Fruit fly (Drosophila melanogaster) whole organism, embryonic: ENCODE results near the gene CG43702.
A peak's percentile ranks its signal among the peaks of the same experiment; 100 is the strongest.

Experiments used
- Ada2b ChIP-seq: fragments of 200-800 bp; sonication (Bioruptor generic); IDR thresholded peaks from 2 replicates; pipeline ENCODE4 v1.3.6; 2022; ENCODE audit warnings: missing biosample characterization, missing genetic modification characterization
- Awh ChIP-seq: fragments of 200-800 bp; sonication (Bioruptor generic); IDR thresholded peaks from 2 replicates; pipeline ENCODE4, ENCODE4 v1.3.6; 2022; ENCODE audit warnings: missing biosample characterization, missing genetic modification characterization
- BEAF-32 ChIP-seq: fragments of 200-800 bp; sonication (Bioruptor generic); optimal IDR thresholded peaks from 3 replicates; lab custom pipeline; 2017; ENCODE audit warnings: missing biosample characterization, missing genetic modification characterization, mild to moderate bottlenecking, moderate library complexity, missing genetic modification reagents
- CG10366 ChIP-seq: fragments of 200-800 bp; sonication (Bioruptor generic); IDR thresholded peaks from 2 replicates; pipeline ENCODE4 v1.3.6; 2022; ENCODE audit warnings: missing biosample characterization, missing genetic modification characterization
- CG12299 ChIP-seq: fragments of 200-800 bp; sonication (Bioruptor generic); optimal IDR thresholded peaks from 2 replicates; lab custom pipeline; 2018; ENCODE audit warnings: missing biosample characterization, mild to moderate bottlenecking, missing genetic modification characterization
- CG1529 ChIP-seq: fragments of 200-800 bp; sonication (Bioruptor generic); optimal IDR thresholded peaks from 3 replicates; lab custom pipeline; 2018; ENCODE audit warnings: missing biosample characterization, missing genetic modification characterization
- CG15601 ChIP-seq: fragments of 200-800 bp; sonication (Bioruptor generic); optimal IDR thresholded peaks from 3 replicates; lab custom pipeline; 2019; ENCODE audit warnings: missing biosample characterization, mild to moderate bottlenecking, missing genetic modification characterization, moderate library complexity
- CG18599 ChIP-seq: fragments of 200-800 bp; sonication (Bioruptor generic); optimal IDR thresholded peaks from 3 replicates; lab custom pipeline; 2017; ENCODE audit warnings: missing biosample characterization, missing genetic modification characterization, mild to moderate bottlenecking, moderate library complexity, missing genetic modification reagents
- CG2202 ChIP-seq: fragments of 200-800 bp; sonication (Bioruptor generic); optimal IDR thresholded peaks from 2 replicates; lab custom pipeline; 2018; ENCODE audit warnings: missing biosample characterization, mild to moderate bottlenecking, missing genetic modification characterization
- CG3995 ChIP-seq: fragments of 200-800 bp; sonication (Bioruptor generic); optimal IDR thresholded peaks from 3 replicates; lab custom pipeline; 2016; ENCODE audit warnings: missing biosample characterization, missing genetic modification characterization
- CG43689 ChIP-seq: fragments of 200-800 bp; sonication (Bioruptor generic); IDR thresholded peaks from 2 replicates; pipeline ENCODE4 v1.3.6; 2022; ENCODE audit warnings: missing biosample characterization, missing genetic modification characterization
- CG4617 ChIP-seq: fragments of 200-800 bp; sonication (Bioruptor generic); optimal IDR thresholded peaks from 3 replicates; lab custom pipeline; 2016; ENCODE audit warnings: missing biosample characterization, missing genetic modification characterization, borderline replicate concordance
- CG5245 ChIP-seq: fragments of 200-800 bp; sonication (Bioruptor generic); optimal IDR thresholded peaks from 3 replicates; lab custom pipeline; 2016; ENCODE audit warnings: missing biosample characterization, missing genetic modification characterization
- CG6254 ChIP-seq: fragments of 200-800 bp; sonication (Bioruptor generic); optimal IDR thresholded peaks from 3 replicates; lab custom pipeline; 2017; ENCODE audit warnings: mild to moderate bottlenecking, missing biosample characterization, missing genetic modification reagents, missing genetic modification characterization
- CG7271 ChIP-seq: fragments of 200-800 bp; sonication (Bioruptor generic); optimal IDR thresholded peaks from 2 replicates; lab custom pipeline; 2018; ENCODE audit warnings: missing biosample characterization, mild to moderate bottlenecking, missing genetic modification characterization, moderate library complexity
- CG9876 ChIP-seq: fragments of 200-800 bp; sonication (Bioruptor generic); optimal IDR thresholded peaks from 2 replicates; lab custom pipeline; 2016; ENCODE audit warnings: missing biosample characterization, missing genetic modification characterization
- CG9932 ChIP-seq: fragments of 200-800 bp; sonication (Bioruptor generic); IDR thresholded peaks from 2 replicates; pipeline ENCODE4 v1.3.6; 2022; ENCODE audit warnings: missing biosample characterization, missing genetic modification characterization
- D19B ChIP-seq: fragments of 200-800 bp; sonication (Bioruptor generic); optimal IDR thresholded peaks from 2 replicates; lab custom pipeline; 2017; ENCODE audit warnings: missing biosample characterization, mild to moderate bottlenecking, missing genetic modification characterization
- GATAe ChIP-seq: fragments of 200-800 bp; sonication (Bioruptor generic); conservative IDR thresholded peaks from 2 replicates; pipeline ENCODE4 v1.3.6; 2022; ENCODE audit warnings: missing biosample characterization, missing genetic modification characterization
- Gsc ChIP-seq: fragments of 200-800 bp; sonication (Bioruptor generic); IDR thresholded peaks from 2 replicates; pipeline ENCODE4 v1.3.6; 2022; ENCODE audit warnings: missing biosample characterization, missing genetic modification characterization
- H15 ChIP-seq: fragments of 200-800 bp; sonication (Bioruptor generic); IDR thresholded peaks from 3 replicates; pipeline ENCODE4 v1.3.6; 2022; ENCODE audit warnings: missing biosample characterization, missing genetic modification characterization
- Hsf ChIP-seq: fragments of 200-800 bp; sonication (Bioruptor generic); optimal IDR thresholded peaks from 3 replicates; lab custom pipeline; 2016; ENCODE audit warnings: missing biosample characterization, missing genetic modification characterization
- Myb ChIP-seq: fragments of 200-800 bp; sonication (Bioruptor generic); optimal IDR thresholded peaks from 2 replicates; lab custom pipeline; 2016; ENCODE audit warnings: missing biosample characterization, missing genetic modification characterization
- Neu2 ChIP-seq: fragments of 200-800 bp; sonication (Bioruptor generic); optimal IDR thresholded peaks from 3 replicates; lab custom pipeline; 2016; ENCODE audit warnings: missing biosample characterization, missing genetic modification characterization, borderline replicate concordance
- Ravus ChIP-seq: fragments of 200-800 bp; sonication (Bioruptor generic); IDR thresholded peaks from 2 replicates; pipeline ENCODE4 v1.3.6; 2022; ENCODE audit warnings: missing biosample characterization, missing genetic modification characterization
- Sin3A ChIP-seq: fragments of >200 bp; optimal IDR thresholded peaks from 2 replicates; lab custom pipeline; 2018
- Sox100B ChIP-seq: fragments of 200-800 bp; sonication (Bioruptor generic); optimal IDR thresholded peaks from 3 replicates; lab custom pipeline; 2018; ENCODE audit warnings: missing biosample characterization, mild to moderate bottlenecking, missing genetic modification characterization
- Taf1 ChIP-seq: fragments of 200-800 bp; sonication (Bioruptor generic); IDR thresholded peaks from 2 replicates; pipeline ENCODE4 v1.3.6; 2022; ENCODE audit warnings: missing biosample characterization, missing genetic modification characterization
- amos ChIP-seq: fragments of 200-800 bp; sonication (Bioruptor generic); IDR thresholded peaks from 2 replicates; pipeline ENCODE4 v1.3.6; 2022; ENCODE audit warnings: missing biosample characterization, missing genetic modification characterization; ENCODE audit not compliant: partially characterized antibody
- cad ChIP-seq: fragments of >200 bp; optimal IDR thresholded peaks from 2 replicates; lab custom pipeline; 2017; ENCODE audit warnings: missing biosample characterization, missing genetic modification characterization
- chif ChIP-seq, 2 experiments: fragments of 200-800 bp; sonication (Bioruptor generic); optimal IDR thresholded peaks; 3 replicates each; lab custom pipeline; 2016; ENCODE audit warnings: missing biosample characterization in 2 of 2, missing genetic modification characterization in 2 of 2
- croc ChIP-seq: fragments of 200-800 bp; sonication (Bioruptor generic); conservative IDR thresholded peaks from 3 replicates; pipeline ENCODE4 v1.3.6; 2022; ENCODE audit warnings: missing biosample characterization, missing genetic modification characterization
- dm ChIP-seq: fragments of 200-800 bp; sonication (Bioruptor generic); optimal IDR thresholded peaks from 3 replicates; lab custom pipeline; 2016; ENCODE audit warnings: missing biosample characterization, missing genetic modification characterization
- ems ChIP-seq: fragments of 200-800 bp; sonication (Bioruptor generic); optimal IDR thresholded peaks from 3 replicates; lab custom pipeline; 2016; ENCODE audit warnings: missing biosample characterization, missing genetic modification characterization
- gem ChIP-seq: fragments of 200-800 bp; sonication (Bioruptor generic); optimal IDR thresholded peaks from 2 replicates; lab custom pipeline; 2019; ENCODE audit warnings: missing biosample characterization, mild to moderate bottlenecking, missing genetic modification characterization, moderate library complexity
- gt ChIP-seq: fragments of 200-800 bp; sonication (Bioruptor generic); IDR thresholded peaks from 2 replicates; pipeline ENCODE4 v1.3.6; 2022; ENCODE audit warnings: missing biosample characterization, missing genetic modification characterization
- kay ChIP-seq: fragments of 200-800 bp; sonication (Bioruptor generic); optimal IDR thresholded peaks from 2 replicates; lab custom pipeline; 2016; ENCODE audit warnings: missing biosample characterization, missing genetic modification characterization
- lab ChIP-seq: fragments of 200-800 bp; sonication (Bioruptor generic); optimal IDR thresholded peaks from 3 replicates; lab custom pipeline; 2017; ENCODE audit warnings: missing biosample characterization, missing genetic modification characterization, mild to moderate bottlenecking, moderate library complexity, missing genetic modification reagents
- oc ChIP-seq: fragments of 200-800 bp; sonication (Bioruptor generic); optimal IDR thresholded peaks from 2 replicates; lab custom pipeline; 2018; ENCODE audit warnings: missing biosample characterization, mild to moderate bottlenecking, missing genetic modification characterization, moderate library complexity
- peb ChIP-seq: fragments of 200-800 bp; sonication (Bioruptor generic); IDR thresholded peaks from 2 replicates; pipeline ENCODE4 v1.3.6; 2022; ENCODE audit warnings: missing biosample characterization, missing genetic modification characterization
- pita ChIP-seq: fragments of 200-800 bp; sonication (Bioruptor generic); optimal IDR thresholded peaks from 2 replicates; lab custom pipeline; 2017; ENCODE audit warnings: missing biosample characterization, mild to moderate bottlenecking, missing genetic modification characterization
- seq ChIP-seq: fragments of 200-800 bp; sonication (Bioruptor generic); IDR thresholded peaks from 2 replicates; pipeline ENCODE4 v1.3.6; 2022; ENCODE audit warnings: missing biosample characterization, missing genetic modification characterization
- slbo ChIP-seq: fragments of 200-800 bp; sonication (Bioruptor generic); IDR thresholded peaks from 2 replicates; pipeline ENCODE4 v1.3.6; 2022; ENCODE audit warnings: missing biosample characterization, missing genetic modification characterization
- sob ChIP-seq: fragments of 200-800 bp; sonication (Bioruptor generic); IDR thresholded peaks from 2 replicates; pipeline ENCODE4 v1.3.6; 2022; ENCODE audit warnings: missing biosample characterization, missing genetic modification characterization
- tgo ChIP-seq: fragments of 200-800 bp; sonication (Bioruptor generic); IDR thresholded peaks from 3 replicates; pipeline ENCODE4 v1.3.6; 2022; ENCODE audit warnings: missing biosample characterization, missing genetic modification characterization
- tll ChIP-seq, 2 experiments: fragments of 200-800 bp in 1 of 2; fragments of >200 bp in 1 of 2; sonication (Bioruptor generic) in 1 of 2; optimal IDR thresholded peaks; 2 replicates each; lab custom pipeline; 2017 to 2019; ENCODE audit warnings: missing biosample characterization in 2 of 2, missing genetic modification characterization in 2 of 2, mild to moderate bottlenecking in 1 of 2, moderate library complexity in 1 of 2
- vnd ChIP-seq: fragments of 200-800 bp; sonication (Bioruptor generic); IDR thresholded peaks from 3 replicates; pipeline ENCODE4 v1.3.6; 2022; ENCODE audit warnings: missing biosample characterization, missing genetic modification characterization; ENCODE audit not compliant: partially characterized antibody
- zen ChIP-seq: fragments of 200-800 bp; sonication (Bioruptor generic); optimal IDR thresholded peaks from 3 replicates; lab custom pipeline; 2018; ENCODE audit warnings: missing biosample characterization, mild to moderate bottlenecking, missing genetic modification characterization, moderate library complexity
- zen2 ChIP-seq: fragments of 200-800 bp; sonication (Bioruptor generic); IDR thresholded peaks from 3 replicates; pipeline ENCODE4 v1.3.6; 2022; ENCODE audit warnings: missing biosample characterization, missing genetic modification characterization; ENCODE audit not compliant: partially characterized antibody
- zf30C ChIP-seq: fragments of 200-800 bp; sonication (Bioruptor generic); optimal IDR thresholded peaks from 3 replicates; lab custom pipeline; 2018; ENCODE audit warnings: missing biosample characterization, mild to moderate bottlenecking, missing genetic modification characterization
- zfh1 ChIP-seq: fragments of 200-800 bp; sonication (Bioruptor generic); IDR thresholded peaks from 3 replicates; pipeline ENCODE4 v1.3.6; 2022; ENCODE audit warnings: missing biosample characterization, missing genetic modification characterization

The CG43702 gene

dm6 chr3L:21304400-21304799 is 5.9 kb downstream of the CG43702 start, which contains the start of the genes CG11309 and CG7632 (continued):
- peak; percentile 96 for TF ChIP-seq peb
- peak; percentile 98 for TF ChIP-seq dm (GFP tag; lab: Kevin White, UChicago)
- peak; percentile 100 for TF ChIP-seq CG18599 (GFP tag; lab: Kevin White, UChicago)
- TF ChIP-seq Myb (GFP tag; lab: Kevin White, UChicago): peak; percentile 89
- peak; percentile 96 for TF ChIP-seq croc (GFP tag; lab: Robert Waterston, UW)
- peak; percentile 99 for TF ChIP-seq oc (tag; lab: Kevin White, UChicago)
- TF ChIP-seq Ravus (GFP tag; lab: Robert Waterston, UW): peak; percentile 90
- peak; percentile 96 for TF ChIP-seq CG9932 (GFP tag; lab: Robert Waterston, UW)
- TF ChIP-seq CG12299 (tag; lab: Kevin White, UChicago): peak; percentile 100
- TF ChIP-seq GATAe: peak; percentile 83
- TF ChIP-seq gem (tag; lab: Kevin White, UChicago): peak; percentile 100
- peak; percentile 99 for TF ChIP-seq Awh (GFP tag; lab: Robert Waterston, UW)
- peak; percentile 99 for TF ChIP-seq zfh1 (GFP tag; lab: Robert Waterston, UW)
- peak; percentile 95 for TF ChIP-seq D19B (GFP tag; lab: Kevin White, UChicago)
- TF ChIP-seq gt (GFP tag; lab: Robert Waterston, UW): peak; percentile 94
- TF ChIP-seq cad: no peak
- TF ChIP-seq CG6254 (GFP tag; lab: Kevin White, UChicago): peak; percentile 98
- TF ChIP-seq tll (GFP tag; optimal IDR thresholded peaks at IDR 0.05; lab: Kevin White, UChicago): peak in 1 of 2 experiments; percentile 86
- TF ChIP-seq Hsf (GFP tag; lab: Kevin White, UChicago): peak; percentile 99
- peak; percentile 98 to 99 for TF ChIP-seq chif (GFP tag; optimal IDR thresholded peaks at IDR 0.05; lab: Kevin White, UChicago)
- peak; percentile 100 for TF ChIP-seq zen (tag; lab: Kevin White, UChicago)
- TF ChIP-seq Sox100B (GFP tag; lab: Kevin White, UChicago): peak; percentile 99
- TF ChIP-seq seq: peak; percentile 97
- peak; percentile 100 for TF ChIP-seq CG2202 (tag; lab: Kevin White, UChicago)
- TF ChIP-seq sob (GFP tag; lab: Robert Waterston, UW): peak; percentile 98
- TF ChIP-seq amos: peak; percentile 33; the same call in 1 of the 2 replicates
- TF ChIP-seq CG15601 (tag; lab: Kevin White, UChicago): peak; percentile 99
- TF ChIP-seq H15 (GFP tag; lab: Robert Waterston, UW): peak; percentile 96
- peak; percentile 41 for TF ChIP-seq BEAF-32
- peak; percentile 97 for TF ChIP-seq kay (GFP tag; lab: Kevin White, UChicago)
- peak; percentile 97 for TF ChIP-seq tgo (GFP tag; lab: Robert Waterston, UW)
- TF ChIP-seq CG7271 (tag; lab: Kevin White, UChicago): peak; percentile 100
- TF ChIP-seq CG4617 (GFP tag; lab: Kevin White, UChicago): peak; percentile 98
- TF ChIP-seq slbo (GFP tag; lab: Robert Waterston, UW): peak; percentile 94
- peak; percentile 99 for TF ChIP-seq ems (GFP tag; lab: Kevin White, UChicago)
- TF ChIP-seq Ada2b: peak; percentile 97
- peak; percentile 9 for TF ChIP-seq Sin3A (lab: Kevin White, UChicago)
- peak; percentile 96 for TF ChIP-seq Taf1 (GFP tag; lab: Robert Waterston, UW)
- TF ChIP-seq CG9876 (GFP tag; lab: Kevin White, UChicago): peak; percentile 94
- TF ChIP-seq vnd (GFP tag; lab: Robert Waterston, UW): no peak
- peak; percentile 61; the same call in 1 of the 2 replicates for TF ChIP-seq Gsc
- TF ChIP-seq CG3995 (GFP tag; lab: Kevin White, UChicago): peak; percentile 87
- peak; percentile 100 for TF ChIP-seq lab (GFP tag; lab: Kevin White, UChicago)
- TF ChIP-seq CG5245: peak; percentile 98
- TF ChIP-seq CG10366: peak; percentile 97
- TF ChIP-seq zf30C (GFP tag; lab: Kevin White, UChicago): peak; percentile 79
- no peak for TF ChIP-seq pita
- TF ChIP-seq CG1529 (GFP tag; lab: Kevin White, UChicago): peak; percentile 99
- TF ChIP-seq CG43689 (GFP tag; lab: Robert Waterston, UW): peak; percentile 92
- peak; percentile 96 for TF ChIP-seq Neu2 (GFP tag; lab: Kevin White, UChicago)
- TF ChIP-seq zen2 (GFP tag; lab: Robert Waterston, UW): no peak
